Fruit fly (Drosophila melanogaster): ENCODE data around the gene CrebA.

CrebA gene

DNA sequence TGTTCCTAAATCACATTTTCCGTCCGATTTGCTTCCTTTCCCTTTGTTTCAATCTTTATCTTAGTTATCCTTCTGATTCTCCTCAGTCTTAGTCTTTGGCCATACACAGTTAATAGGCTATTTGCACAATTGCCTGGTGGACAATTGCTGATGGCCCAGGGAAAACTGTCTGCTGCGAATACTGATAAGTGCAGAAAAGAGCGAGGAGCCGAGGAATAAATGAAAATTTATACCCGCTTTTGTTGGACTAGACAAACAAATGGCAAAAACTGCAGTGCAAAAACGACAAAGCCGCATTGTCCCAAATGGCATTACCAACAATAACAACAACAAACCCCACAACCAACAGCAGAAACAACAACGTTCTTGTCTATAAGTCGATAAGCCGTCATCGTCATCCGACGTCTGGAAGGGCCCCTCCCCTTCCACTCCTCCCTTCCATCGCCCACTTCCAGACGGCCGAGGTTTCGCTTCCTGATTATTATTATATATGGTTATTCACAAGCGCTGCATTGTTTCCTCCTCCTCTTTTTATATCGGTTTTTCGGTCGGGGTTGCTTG lies 59.0 kb downstream of the CrebA start:
- peak; percentile 54; the same call in 1 of the 2 replicates for TF ChIP-seq CG4360 (GFP tag; IDR thresholded peaks at IDR 0.05)
- no peak for TF ChIP-seq Ets97D (GFP tag; optimal IDR thresholded peaks at IDR 0.05)
- TF ChIP-seq zfh1 (GFP tag; IDR thresholded peaks at IDR 0.05): no peak
- TF ChIP-seq peb (GFP tag; IDR thresholded peaks at IDR 0.05): no peak
- no peak for TF ChIP-seq pb (GFP tag; optimal IDR thresholded peaks at IDR 0.05)
- TF ChIP-seq Lim3 (GFP tag; IDR thresholded peaks at IDR 0.05): no peak
- TF ChIP-seq trem (tag; optimal IDR thresholded peaks at IDR 0.05): no peak
- TF ChIP-seq cas (GFP tag; IDR thresholded peaks at IDR 0.05): no peak
- no peak for TF ChIP-seq nerfin-1 (tag; optimal IDR thresholded peaks at IDR 0.05)
- TF ChIP-seq Trl (optimal IDR thresholded peaks at IDR 0.05): no peak
- no peak for TF ChIP-seq Trl (GFP tag; optimal IDR thresholded peaks at IDR 0.05)
- no peak for TF ChIP-seq CG14860 (GFP tag; IDR thresholded peaks at IDR 0.05; ENCODE audit: partially characterized antibody)
- TF ChIP-seq nom (GFP tag; optimal IDR thresholded peaks at IDR 0.05): peak; percentile 3
- peak; percentile 59 for TF ChIP-seq crol (GFP tag; IDR thresholded peaks at IDR 0.05)
- TF ChIP-seq CG3726 (GFP tag; IDR thresholded peaks at IDR 0.05): no peak
- no peak for TF ChIP-seq CG10209 (GFP tag; optimal IDR thresholded peaks at IDR 0.05)
- TF ChIP-seq CG15479 (GFP tag; optimal IDR thresholded peaks at IDR 0.05): peak; percentile 92
- TF ChIP-seq D (optimal IDR thresholded peaks at IDR 0.05): peak; percentile 82
- no peak for TF ChIP-seq D (GFP tag; optimal IDR thresholded peaks at IDR 0.05)
- peak; percentile 31 for TF ChIP-seq zen (tag; optimal IDR thresholded peaks at IDR 0.05)
- no peak for TF ChIP-seq pita (GFP tag; optimal IDR thresholded peaks at IDR 0.05)
- TF ChIP-seq CrebB (tag; optimal IDR thresholded peaks at IDR 0.05): no peak
- TF ChIP-seq Hr39 (optimal IDR thresholded peaks at IDR 0.05): no peak
- TF ChIP-seq CG11723 (GFP tag; optimal IDR thresholded peaks at IDR 0.05): no peak
- TF ChIP-seq unc-4 (GFP tag; IDR thresholded peaks at IDR 0.05; ENCODE audit: partially characterized antibody): no peak
- 0 out of 3 replicates have a peak, but pooled peaks have one; percentile 37 for TF ChIP-seq CG2199 (GFP tag; IDR thresholded peaks at IDR 0.05)
- no peak for TF ChIP-seq CG7372 (GFP tag; IDR thresholded peaks at IDR 0.05)
- TF ChIP-seq danr (GFP tag; IDR thresholded peaks at IDR 0.05): no peak
- no peak for TF ChIP-seq chm (GFP tag; IDR thresholded peaks at IDR 0.05)
- TF ChIP-seq CG2875 (GFP tag; optimal IDR thresholded peaks at IDR 0.05): no peak

DNA sequence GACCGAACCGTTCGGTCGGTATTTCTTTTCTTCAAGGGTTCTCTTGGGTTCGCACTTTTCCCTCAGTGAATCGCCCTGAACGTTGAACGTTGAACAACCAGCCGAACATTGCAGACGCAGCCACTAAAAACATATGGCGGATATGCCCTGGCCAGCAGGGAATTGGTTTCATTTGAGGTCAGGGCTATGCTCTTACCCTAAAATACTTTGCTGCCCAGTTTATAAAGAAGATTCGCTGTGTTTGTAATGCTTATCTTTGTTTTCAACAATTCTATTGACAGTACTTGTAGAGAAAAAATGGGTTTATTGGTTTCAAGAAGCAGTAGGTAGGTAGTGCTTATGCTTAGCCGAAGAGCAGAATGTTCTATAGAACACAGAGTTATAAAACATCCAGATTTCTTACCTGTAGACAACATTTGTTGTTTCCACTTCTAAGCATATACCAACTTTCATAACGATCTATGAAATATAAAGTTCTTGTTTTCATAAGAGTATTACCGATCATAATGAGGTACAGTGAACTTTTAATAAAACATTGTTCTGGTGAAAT lies 60.1 kb downstream of the CrebA start:
- TF ChIP-seq bsh (GFP tag; optimal IDR thresholded peaks at IDR 0.05) (peak in 1 of 2 experiments; percentile 29), CG12769 (tag; optimal IDR thresholded peaks at IDR 0.05) (peak; percentile 5), wdn (GFP tag; IDR thresholded peaks at IDR 0.05) (0 out of 2 replicates have a peak, but pooled peaks have one; percentile 17), CG12391 (tag; optimal IDR thresholded peaks at IDR 0.05) (peak; percentile 23), ci (GFP tag; IDR thresholded peaks at IDR 0.05) (0 out of 3 replicates have a peak, but pooled peaks have one; percentile 39), gem (tag; optimal IDR thresholded peaks at IDR 0.05) (peak; percentile 31), CG12155 (GFP tag; optimal IDR thresholded peaks at IDR 0.05) (no peak), CG18262 (tag; optimal IDR thresholded peaks at IDR 0.05) (peak; percentile 22), kay (GFP tag; optimal IDR thresholded peaks at IDR 0.05) (peak; percentile 8), ab (GFP tag; optimal IDR thresholded peaks at IDR 0.05) (no peak), Med (GFP tag) (peak; percentile 78), hkb (optimal IDR thresholded peaks at IDR 0.05) (no peak), hkb (GFP tag; IDR thresholded peaks at IDR 0.05) (0 out of 2 replicates have a peak, but pooled peaks have one; percentile 10), klu (GFP tag; IDR thresholded peaks at IDR 0.05) (no peak), CG14050 (GFP tag; IDR thresholded peaks at IDR 0.05) (0 out of 3 replicates have a peak, but pooled peaks have one; percentile 27), Hmr (GFP tag; optimal IDR thresholded peaks at IDR 0.05) (peak; percentile 18), CG17328 (GFP tag; IDR thresholded peaks at IDR 0.05) (no peak), twi (tag; optimal IDR thresholded peaks at IDR 0.05) (peak; percentile 23), sens (GFP tag) (peak; percentile 68), lab (GFP tag; optimal IDR thresholded peaks at IDR 0.05) (peak; percentile 29), Rfx (GFP tag; IDR thresholded peaks at IDR 0.05) (peak; percentile 14; the same call in 1 of the 2 replicates), Hr51 (GFP tag; optimal IDR thresholded peaks at IDR 0.05) (peak in 1 of 2 experiments; percentile 29)

Data from whole organism, embryonic.